Worm (Caenorhabditis elegans) whole organism, L3 larva: ENCODE results near the gene Y54F10BM.22.

Experiments
- ZK546.5 ChIP-seq: sonication (generic microtip); optimal IDR thresholded peaks from 2 replicates; lab custom pipeline; 2017; ENCODE audit warnings: missing biosample characterization, missing genetic modification characterization
- aly-2 ChIP-seq: fragments of 150-350 bp; optimal IDR thresholded peaks from 2 replicates; lab custom pipeline; 2014; ENCODE audit warnings: missing biosample characterization, missing genetic modification characterization
- ama-1 ChIP-seq: fragments of 150-350 bp; optimal IDR thresholded peaks from 2 replicates; lab custom pipeline; 2018
- ceh-16 ChIP-seq: sonication (generic microtip); optimal IDR thresholded peaks from 2 replicates; lab custom pipeline; 2017; ENCODE audit warnings: missing biosample characterization, missing genetic modification characterization
- ceh-28 ChIP-seq: fragments of 150-350 bp; optimal IDR thresholded peaks from 2 replicates; lab custom pipeline; 2014; ENCODE audit warnings: missing biosample characterization, missing genetic modification reagents, missing genetic modification characterization
- ceh-82 ChIP-seq: fragments of 150-350 bp; optimal IDR thresholded peaks from 2 replicates; lab custom pipeline; 2014; ENCODE audit warnings: missing biosample characterization, missing genetic modification characterization
- daf-12 ChIP-seq: fragments of 150-350 bp; optimal IDR thresholded peaks from 2 replicates; lab custom pipeline; 2014; ENCODE audit warnings: missing biosample characterization, missing genetic modification reagents, missing genetic modification characterization
- egl-27 ChIP-seq: sonication (generic microtip); optimal IDR thresholded peaks from 4 replicates; lab custom pipeline; 2017; ENCODE audit warnings: missing biosample characterization, missing genetic modification reagents, missing genetic modification characterization
- egl-5 ChIP-seq: fragments of 150-350 bp; optimal IDR thresholded peaks from 2 replicates; lab custom pipeline; 2017; ENCODE audit warnings: missing biosample characterization, missing genetic modification reagents, missing genetic modification characterization, inconsistent platforms
- elt-1 ChIP-seq: fragments of 150-350 bp; optimal IDR thresholded peaks from 2 replicates; lab custom pipeline; 2014; ENCODE audit warnings: missing biosample characterization, missing genetic modification characterization
- elt-3 ChIP-seq, 3 experiments: fragments of 150-350 bp in 1 of 3; sonication (generic microtip) in 2 of 3; optimal IDR thresholded peaks; 2 replicates in 2 of 3; 4 replicates in 1 of 3; lab custom pipeline; 2014 to 2017; ENCODE audit warnings: missing biosample characterization in 3 of 3, missing genetic modification characterization in 3 of 3
- eor-1 ChIP-seq, 2 experiments: fragments of 150-350 bp; optimal IDR thresholded peaks; 2 replicates each; lab custom pipeline; 2014 to 2018; ENCODE audit warnings: missing biosample characterization in 2 of 2, missing genetic modification characterization in 2 of 2
- fkh-2 ChIP-seq: fragments of 150-350 bp; optimal IDR thresholded peaks from 2 replicates; lab custom pipeline; 2014; ENCODE audit warnings: missing biosample characterization, missing genetic modification reagents, missing genetic modification characterization
- jun-1 ChIP-seq: fragments of 150-350 bp; optimal IDR thresholded peaks from 2 replicates; lab custom pipeline; 2014; ENCODE audit warnings: missing biosample characterization, missing genetic modification reagents, missing genetic modification characterization
- lin-39 ChIP-seq: fragments of 150-350 bp; optimal IDR thresholded peaks from 2 replicates; lab custom pipeline; 2018; ENCODE audit warnings: missing biosample characterization, missing genetic modification reagents, missing genetic modification characterization
- lsy-12 ChIP-seq: sonication (generic microtip); optimal IDR thresholded peaks from 2 replicates; lab custom pipeline; 2016; ENCODE audit warnings: mild to moderate bottlenecking, missing genetic modification characterization, missing compliant biosample characterization
- nfya-1 ChIP-seq: sonication (generic microtip); optimal IDR thresholded peaks from 2 replicates; lab custom pipeline; 2017; ENCODE audit warnings: missing genetic modification characterization, mild to moderate bottlenecking, missing compliant biosample characterization, antibody characterized with exemption, moderate library complexity; ENCODE audit not compliant: insufficient read depth
- nhr-12 ChIP-seq: fragments of 150-350 bp; optimal IDR thresholded peaks from 2 replicates; lab custom pipeline; 2014; ENCODE audit warnings: missing biosample characterization, missing genetic modification characterization
- nhr-23 ChIP-seq: fragments of 150-350 bp; optimal IDR thresholded peaks from 2 replicates; lab custom pipeline; 2014; ENCODE audit warnings: missing biosample characterization, missing genetic modification reagents, missing genetic modification characterization
- nhr-25 ChIP-seq: sonication (generic microtip); optimal IDR thresholded peaks from 2 replicates; lab custom pipeline; 2017; ENCODE audit warnings: missing biosample characterization, missing genetic modification characterization
- nhr-28 ChIP-seq: fragments of 150-350 bp; optimal IDR thresholded peaks from 2 replicates; lab custom pipeline; 2014; ENCODE audit warnings: missing biosample characterization, missing genetic modification characterization
- nhr-43 ChIP-seq: sonication (generic microtip); optimal IDR thresholded peaks from 2 replicates; lab custom pipeline; 2016; ENCODE audit warnings: mild to moderate bottlenecking, missing genetic modification characterization, missing compliant biosample characterization; ENCODE audit not compliant: poor library complexity, severe bottlenecking
- nhr-67 ChIP-seq: fragments of 150-350 bp; optimal IDR thresholded peaks from 2 replicates; lab custom pipeline; 2014; ENCODE audit warnings: missing biosample characterization, missing genetic modification characterization
- nhr-76 ChIP-seq: fragments of 150-350 bp; sonication (generic microtip); optimal IDR thresholded peaks from 5 replicates; lab custom pipeline; 2014; ENCODE audit warnings: missing biosample characterization, missing genetic modification characterization
- nhr-77 ChIP-seq: fragments of 150-350 bp; optimal IDR thresholded peaks from 2 replicates; lab custom pipeline; 2014; ENCODE audit warnings: missing biosample characterization, missing genetic modification characterization
- pqm-1 ChIP-seq: fragments of 150-350 bp; optimal IDR thresholded peaks from 2 replicates; lab custom pipeline; 2017; ENCODE audit warnings: missing biosample characterization, missing genetic modification characterization, inconsistent platforms
- sea-2 ChIP-seq: fragments of 150-350 bp; sonication (generic microtip); optimal IDR thresholded peaks from 4 replicates; lab custom pipeline; 2014; ENCODE audit warnings: missing biosample characterization, missing genetic modification reagents, missing genetic modification characterization
- skn-1 ChIP-seq: fragments of 150-350 bp; optimal IDR thresholded peaks from 2 replicates; lab custom pipeline; 2014; ENCODE audit warnings: missing biosample characterization, missing genetic modification characterization
- unc-39 ChIP-seq: sonication (generic microtip); optimal IDR thresholded peaks from 4 replicates; lab custom pipeline; 2017; ENCODE audit warnings: missing biosample characterization, missing genetic modification characterization
- unc-62 ChIP-seq: fragments of 150-350 bp; sonication (generic microtip); optimal IDR thresholded peaks from 4 replicates; lab custom pipeline; 2014; ENCODE audit warnings: missing biosample characterization, missing genetic modification reagents, missing genetic modification characterization
- zag-1 ChIP-seq: fragments of 150-350 bp; optimal IDR thresholded peaks from 2 replicates; lab custom pipeline; 2014; ENCODE audit warnings: missing biosample characterization, missing genetic modification characterization
- ztf-11 ChIP-seq: fragments of 150-350 bp; optimal IDR thresholded peaks from 2 replicates; lab custom pipeline; 2014; ENCODE audit warnings: missing biosample characterization, missing genetic modification characterization

Gene Y54F10BM.22

DNA sequence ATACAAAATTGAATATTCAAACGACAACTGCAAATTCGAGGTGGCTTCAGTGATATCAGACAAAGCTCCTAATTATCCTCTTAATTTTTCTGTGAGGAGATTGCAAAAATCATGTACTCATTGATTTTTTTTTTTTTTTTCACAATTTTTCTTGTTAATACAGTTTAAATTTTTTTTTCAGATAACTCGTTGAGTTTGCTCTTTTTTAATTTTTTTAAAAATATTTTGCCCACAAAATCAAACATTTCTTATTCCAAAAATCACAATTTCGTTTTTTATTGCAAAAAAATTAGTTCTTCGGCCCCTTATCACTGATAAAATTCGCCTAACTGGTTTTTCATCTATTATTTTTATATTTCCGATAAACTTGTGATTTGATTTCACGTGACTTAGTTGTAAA is 3.9 kb upstream of the Y54F10BM.22 start, which contains the start of gene Y54F10BM.21:
TSS of gene Y54F10BM.21 (plus strand) at position 301 of the 400 bp plus-strand sequence.
- no peak for TF ChIP-seq nhr-28
- no peak for TF ChIP-seq nfya-1 (tag; lab: Kevin White, UChicago)
- TF ChIP-seq elt-3 (tag; optimal IDR thresholded peaks at IDR 0.05; lab: Kevin White, UChicago) = no peak
- TF ChIP-seq nhr-25 (tag; lab: Kevin White, UChicago) = no peak
- TF ChIP-seq jun-1 (tag; lab: Kevin White, UChicago) = no peak
- no peak for TF ChIP-seq ztf-11 (tag; lab: Kevin White, UChicago)
- no peak for TF ChIP-seq nhr-76 (tag; lab: Kevin White, UChicago)
- no peak for TF ChIP-seq elt-1 (tag; lab: Kevin White, UChicago)
- no peak for TF ChIP-seq nhr-12 (tag; lab: Kevin White, UChicago)

DNA sequence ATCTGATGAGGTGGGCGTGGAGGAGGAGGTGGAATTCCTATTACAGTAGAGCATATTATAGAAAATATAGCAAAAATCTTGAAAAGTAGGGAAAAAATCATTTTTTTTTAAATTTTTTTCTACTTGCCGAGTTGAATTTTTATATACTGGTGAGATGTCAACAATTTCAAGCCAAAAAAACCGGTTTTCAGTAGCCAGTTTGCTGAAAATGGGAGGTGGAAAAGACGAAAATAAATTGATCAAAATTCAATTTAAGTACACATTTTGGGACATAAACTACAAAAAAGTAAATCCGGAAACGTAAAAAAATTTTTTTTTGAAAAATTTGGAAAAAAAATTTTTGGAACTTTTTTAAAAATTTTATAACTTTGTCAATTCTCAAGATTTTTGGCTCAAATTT is 1.2 kb upstream of the Y54F10BM.22 start, which contains the start of gene Y54F10BM.23:
TSS of gene Y54F10BM.23 (minus strand) at position 101 of the 400 bp plus-strand sequence.
- TF ChIP-seq elt-3 (tag; optimal IDR thresholded peaks at IDR 0.05; lab: Kevin White, UChicago) = no peak
- TF ChIP-seq nfya-1 (tag; lab: Kevin White, UChicago) = no peak
- no peak for TF ChIP-seq daf-12 (tag; lab: Kevin White, UChicago)
- no peak for TF ChIP-seq ceh-82 (tag; lab: Kevin White, UChicago)
- no peak for TF ChIP-seq eor-1 (tag; optimal IDR thresholded peaks at IDR 0.05; lab: Kevin White, UChicago)
- TF ChIP-seq jun-1 (tag; lab: Kevin White, UChicago) = no peak
- no peak for TF ChIP-seq pqm-1
- no peak for TF ChIP-seq skn-1 (tag; lab: Kevin White, UChicago)
- no peak for TF ChIP-seq fkh-2 (tag; lab: Kevin White, UChicago)
- TF ChIP-seq ama-1 (lab: Kevin White, UChicago) = no peak
- no peak for TF ChIP-seq nhr-67
- TF ChIP-seq ceh-28 = no peak
- no peak for TF ChIP-seq ztf-11 (tag; lab: Kevin White, UChicago)
- TF ChIP-seq nhr-28 = no peak
- TF ChIP-seq nhr-23 (tag; lab: Kevin White, UChicago) = no peak
- TF ChIP-seq unc-39 = no peak
- no peak for TF ChIP-seq lin-39 (tag; lab: Kevin White, UChicago)
- TF ChIP-seq nhr-43 (tag; lab: Kevin White, UChicago) = no peak

DNA sequence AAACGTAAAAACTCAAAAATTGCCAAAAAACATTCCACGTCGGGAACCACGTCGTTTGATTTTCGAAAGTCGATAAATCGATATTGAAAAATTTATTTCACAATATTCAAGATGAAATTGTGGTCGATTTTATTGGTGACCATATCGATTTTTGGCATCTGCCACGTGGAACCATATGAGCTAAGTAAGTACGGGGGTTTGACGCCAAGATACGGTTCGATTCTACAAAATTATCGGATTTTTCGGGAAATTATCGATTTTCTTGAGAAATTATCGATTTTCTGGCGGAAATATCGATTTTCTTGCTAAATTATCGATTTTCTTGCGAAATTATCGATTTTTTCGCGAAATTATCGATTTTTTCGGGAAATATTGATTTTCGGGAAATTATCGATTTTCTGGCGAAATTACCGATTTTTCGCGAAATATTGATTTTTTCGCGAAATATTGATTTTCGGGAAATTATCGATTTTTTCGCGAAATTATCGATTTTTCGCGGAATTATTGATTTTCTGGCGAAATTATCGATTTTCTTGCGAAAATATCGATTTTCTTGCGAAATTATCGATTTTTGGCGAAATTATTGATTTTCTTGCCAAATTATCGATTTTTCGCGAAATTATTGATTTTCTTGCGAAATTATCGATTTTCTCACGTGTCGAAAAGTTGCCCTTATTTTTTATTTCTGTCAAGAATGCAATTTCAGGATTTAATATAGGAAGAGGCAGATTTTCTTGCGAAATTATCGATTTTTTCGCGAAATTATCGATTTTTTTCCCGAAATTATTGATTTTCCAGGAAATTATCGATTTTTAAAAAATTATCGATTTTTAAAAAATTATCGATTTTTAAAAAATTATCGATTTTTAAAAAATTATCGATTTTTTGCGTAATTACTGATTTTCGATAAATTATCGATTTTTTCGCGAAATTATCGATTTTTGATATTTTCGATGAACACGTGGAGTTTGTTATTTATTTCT is 1.6 kb downstream of the Y54F10BM.22 start, which contains the start of gene Y54F10BM.3:
TSS of gene Y54F10BM.3 (plus strand) at position 51 of the 983 bp plus-strand sequence.
- TF ChIP-seq sea-2 (GFP tag; lab: Kevin White, UChicago) (no peak), ceh-28 (peak; percentile 98)

DNA sequence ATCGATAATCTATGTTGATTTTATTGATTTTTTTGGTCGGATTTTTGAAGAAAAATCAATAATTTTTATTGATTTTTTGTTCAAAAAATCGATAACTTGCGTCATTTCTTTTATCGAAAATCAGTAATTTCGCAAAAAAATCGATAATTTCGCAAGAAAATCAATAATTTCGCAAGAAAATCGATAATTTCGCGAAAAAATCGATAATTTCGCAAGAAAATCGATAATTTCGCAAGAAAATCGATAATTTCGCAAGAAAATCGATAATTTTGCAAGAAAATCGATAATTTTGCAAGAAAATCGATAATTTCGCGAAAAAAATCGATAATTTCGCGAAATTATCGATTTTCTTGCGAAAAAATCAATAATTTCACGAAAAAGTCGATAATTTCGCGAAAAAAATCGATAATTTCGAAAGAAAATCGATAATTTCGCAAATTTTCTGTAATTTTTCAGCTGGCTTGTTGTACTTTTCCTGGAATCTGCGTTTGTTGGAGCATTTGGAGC is 2.7 kb downstream of the Y54F10BM.22 start:
- no peak for TF ChIP-seq aly-2 (tag; lab: Kevin White, UChicago)
- no peak for TF ChIP-seq ceh-16 (tag; lab: Kevin White, UChicago)
- no peak for TF ChIP-seq nhr-25 (tag; lab: Kevin White, UChicago)
- TF ChIP-seq unc-62 = no peak
- peak; percentile 97 for TF ChIP-seq ceh-28
- no peak for TF ChIP-seq fkh-2 (tag; lab: Kevin White, UChicago)

DNA sequence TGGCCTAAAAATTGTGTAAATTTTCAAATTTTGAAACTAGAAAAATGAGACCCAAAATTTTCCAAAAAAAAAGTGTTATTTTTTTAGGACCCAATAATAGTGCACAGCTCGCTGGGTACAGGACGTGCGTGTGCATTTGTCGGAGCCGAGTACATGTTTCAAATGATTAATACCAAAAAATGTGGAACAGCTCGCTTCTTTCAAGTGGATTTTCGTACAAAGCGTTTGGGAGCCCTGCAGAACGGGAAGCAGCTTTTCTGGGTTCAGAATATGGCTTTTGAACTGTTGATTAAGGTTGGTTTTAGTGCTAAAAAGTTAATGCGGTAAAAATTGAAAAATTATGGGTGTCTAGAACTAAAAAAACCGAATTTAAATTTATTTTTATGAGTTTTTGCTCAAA is 7.6 kb downstream of the Y54F10BM.22 start:
- TF ChIP-seq elt-3 (tag; optimal IDR thresholded peaks at IDR 0.05; lab: Kevin White, UChicago) (no peak), ZK546.5 (tag; lab: Kevin White, UChicago) (no peak), zag-1 (tag; lab: Kevin White, UChicago) (no peak), egl-27 (tag; lab: Kevin White, UChicago) (no peak), nhr-25 (tag; lab: Kevin White, UChicago) (no peak), egl-5 (tag; lab: Kevin White, UChicago) (no peak), skn-1 (tag; lab: Kevin White, UChicago) (no peak), ceh-82 (tag; lab: Kevin White, UChicago) (no peak), ceh-28 (no peak), pqm-1 (no peak), nhr-77 (tag; lab: Kevin White, UChicago) (no peak), jun-1 (tag; lab: Kevin White, UChicago) (no peak), lsy-12 (tag; lab: Kevin White, UChicago) (no peak), aly-2 (tag; lab: Kevin White, UChicago) (no peak), unc-62 (no peak), ama-1 (lab: Kevin White, UChicago) (no peak)
